Fruit fly (Drosophila melanogaster) whole organism, embryonic: ENCODE data around the gene CG14424.
A peak's percentile ranks its signal among the peaks of the same experiment; 100 is the strongest.

ENCODE experiments used
- BEAF-32 ChIP-seq: fragments of 200-800 bp; sonication (Bioruptor generic); optimal IDR thresholded peaks from 3 replicates; lab custom pipeline; 2017; ENCODE audit warnings: missing biosample characterization, missing genetic modification characterization, mild to moderate bottlenecking, moderate library complexity, missing genetic modification reagents
- CG10959 ChIP-seq: fragments of 200-800 bp; sonication (Bioruptor generic); IDR thresholded peaks from 2 replicates; pipeline ENCODE4 v1.3.6; 2022; ENCODE audit warnings: missing biosample characterization, missing genetic modification characterization
- CG12104 ChIP-seq: fragments of 200-800 bp; sonication (Bioruptor generic); optimal IDR thresholded peaks from 3 replicates; lab custom pipeline; 2016; ENCODE audit warnings: missing biosample characterization, missing genetic modification characterization
- CG13775 ChIP-seq: fragments of 200-800 bp; sonication (Bioruptor generic); optimal IDR thresholded peaks from 3 replicates; lab custom pipeline; 2017; ENCODE audit warnings: missing biosample characterization, mild to moderate bottlenecking, missing genetic modification characterization
- CG15073 ChIP-seq: fragments of 200-800 bp; sonication (Bioruptor generic); optimal IDR thresholded peaks from 2 replicates; lab custom pipeline; 2016; ENCODE audit warnings: missing biosample characterization, missing genetic modification characterization
- CG16813 ChIP-seq: fragments of 200-800 bp; sonication (Bioruptor generic); IDR thresholded peaks from 3 replicates; pipeline ENCODE4 v1.3.6; 2022; ENCODE audit warnings: missing biosample characterization, missing genetic modification characterization; ENCODE audit not compliant: partially characterized antibody
- CG17186 ChIP-seq: fragments of 200-800 bp; sonication (Bioruptor generic); optimal IDR thresholded peaks from 3 replicates; lab custom pipeline; 2017; ENCODE audit warnings: missing biosample characterization, missing genetic modification reagents, missing genetic modification characterization
- CG17385 ChIP-seq: fragments of 200-800 bp; sonication (Bioruptor generic); optimal IDR thresholded peaks from 3 replicates; lab custom pipeline; 2018; ENCODE audit warnings: missing biosample characterization, mild to moderate bottlenecking, missing genetic modification characterization
- CG17612 ChIP-seq: fragments of 200-800 bp; sonication (Bioruptor generic); IDR thresholded peaks from 2 replicates; pipeline ENCODE4 v1.3.6; 2022; ENCODE audit warnings: missing biosample characterization, missing genetic modification characterization
- CG2889 ChIP-seq: fragments of 200-800 bp; sonication (Bioruptor generic); IDR thresholded peaks from 3 replicates; pipeline ENCODE4 v1.3.6; 2022; ENCODE audit warnings: missing biosample characterization, missing genetic modification characterization
- CG30020 ChIP-seq: fragments of 200-800 bp; optimal IDR thresholded peaks from 2 replicates; lab custom pipeline; 2019; ENCODE audit warnings: missing biosample characterization, mild to moderate bottlenecking, missing genetic modification characterization, moderate library complexity
- CG31365 ChIP-seq: fragments of 200-800 bp; sonication (Bioruptor generic); optimal IDR thresholded peaks from 2 replicates; lab custom pipeline; 2018; ENCODE audit warnings: missing biosample characterization, mild to moderate bottlenecking, missing genetic modification characterization
- CG31441 ChIP-seq: fragments of 200-800 bp; sonication (Bioruptor generic); IDR thresholded peaks from 2 replicates; pipeline ENCODE4 v1.3.6; 2022; ENCODE audit warnings: missing biosample characterization, missing genetic modification characterization
- CG6791 ChIP-seq: fragments of 200-800 bp; sonication (Bioruptor generic); IDR thresholded peaks from 3 replicates; pipeline ENCODE4 v1.3.6; 2022; ENCODE audit warnings: missing biosample characterization, missing genetic modification characterization; ENCODE audit not compliant: partially characterized antibody
- CG8281 ChIP-seq: fragments of 200-800 bp; sonication (Bioruptor generic); optimal IDR thresholded peaks from 2 replicates; lab custom pipeline; 2018; ENCODE audit warnings: missing biosample characterization, mild to moderate bottlenecking, missing genetic modification characterization, moderate library complexity
- CG8388 ChIP-seq: fragments of 200-800 bp; sonication (Bioruptor generic); optimal IDR thresholded peaks from 2 replicates; lab custom pipeline; 2019; ENCODE audit warnings: missing biosample characterization, mild to moderate bottlenecking, missing genetic modification characterization, moderate library complexity
- CG8944 ChIP-seq: fragments of 200-800 bp; sonication (Bioruptor generic); optimal IDR thresholded peaks from 3 replicates; lab custom pipeline; 2016; ENCODE audit warnings: missing biosample characterization, missing genetic modification characterization
- Dip3 ChIP-seq: fragments of 200-800 bp; sonication (Bioruptor generic); optimal IDR thresholded peaks from 3 replicates; lab custom pipeline; 2016; ENCODE audit warnings: missing biosample characterization, missing genetic modification characterization
- Drgx ChIP-seq: fragments of 200-800 bp; sonication (Bioruptor generic); IDR thresholded peaks from 2 replicates; pipeline ENCODE4 v1.3.6; 2022; ENCODE audit warnings: missing biosample characterization, missing genetic modification characterization
- Eip74EF ChIP-seq, 2 experiments: fragments of 200-800 bp in 1 of 2; fragments of >200 bp in 1 of 2; sonication (Bioruptor generic) in 1 of 2; optimal IDR thresholded peaks; 2 replicates each; lab custom pipeline; 2017 to 2019; ENCODE audit warnings: missing biosample characterization in 2 of 2, missing genetic modification characterization in 2 of 2, mild to moderate bottlenecking in 1 of 2, moderate library complexity in 1 of 2
- Fer2 ChIP-seq: fragments of 200-800 bp; sonication (Bioruptor generic); optimal IDR thresholded peaks from 2 replicates; lab custom pipeline; 2018; ENCODE audit warnings: missing biosample characterization, mild to moderate bottlenecking, missing genetic modification characterization, moderate library complexity
- Hmr ChIP-seq: fragments of 200-800 bp; sonication (Bioruptor generic); optimal IDR thresholded peaks from 3 replicates; lab custom pipeline; 2017; ENCODE audit warnings: mild to moderate bottlenecking, missing biosample characterization, missing genetic modification reagents, missing genetic modification characterization
- Hsf ChIP-seq: fragments of 200-800 bp; sonication (Bioruptor generic); optimal IDR thresholded peaks from 3 replicates; lab custom pipeline; 2016; ENCODE audit warnings: missing biosample characterization, missing genetic modification characterization
- Max ChIP-seq: fragments of 200-800 bp; sonication (Bioruptor generic); optimal IDR thresholded peaks from 2 replicates; lab custom pipeline; 2016; ENCODE audit warnings: missing biosample characterization, mild to moderate bottlenecking, missing genetic modification characterization
- Nf-YA ChIP-seq: fragments of 200-800 bp; sonication (Bioruptor generic); IDR thresholded peaks from 2 replicates; pipeline ENCODE4 v1.3.6; 2022; ENCODE audit warnings: missing biosample characterization, missing genetic modification characterization
- NfI ChIP-seq: fragments of 200-800 bp; sonication (Bioruptor generic); optimal IDR thresholded peaks from 3 replicates; lab custom pipeline; 2018; ENCODE audit warnings: missing biosample characterization, mild to moderate bottlenecking, missing genetic modification characterization, moderate library complexity
- Oaz ChIP-seq: fragments of 200-800 bp; sonication (Bioruptor generic); IDR thresholded peaks from 2 replicates; pipeline ENCODE4 v1.3.6; 2022; ENCODE audit warnings: missing biosample characterization, missing genetic modification characterization
- Poxn ChIP-seq: fragments of 200-800 bp; sonication (Bioruptor generic); IDR thresholded peaks from 2 replicates; pipeline ENCODE4 v1.3.6; 2022; ENCODE audit warnings: missing biosample characterization, missing genetic modification characterization
- Ravus ChIP-seq: fragments of 200-800 bp; sonication (Bioruptor generic); IDR thresholded peaks from 2 replicates; pipeline ENCODE4 v1.3.6; 2022; ENCODE audit warnings: missing biosample characterization, missing genetic modification characterization
- Sry-δ ChIP-seq: fragments of 200-800 bp; sonication (Bioruptor generic); optimal IDR thresholded peaks from 2 replicates; lab custom pipeline; 2016; ENCODE audit warnings: missing biosample characterization, missing genetic modification characterization
- TFAM ChIP-seq: fragments of 200-800 bp; sonication (Bioruptor generic); optimal IDR thresholded peaks from 2 replicates; lab custom pipeline; 2017; ENCODE audit warnings: missing biosample characterization, missing genetic modification characterization, inconsistent platforms
- Xbp1 ChIP-seq: fragments of 200-800 bp; sonication (Bioruptor generic); optimal IDR thresholded peaks from 3 replicates; lab custom pipeline; 2016; ENCODE audit warnings: missing biosample characterization, mild to moderate bottlenecking, missing genetic modification characterization
- ash1 ChIP-seq: fragments of 200-800 bp; sonication (Bioruptor generic); optimal IDR thresholded peaks from 2 replicates; lab custom pipeline; 2018; ENCODE audit warnings: missing biosample characterization, mild to moderate bottlenecking, missing genetic modification characterization
- bigmax ChIP-seq: fragments of 200-800 bp; sonication (Bioruptor generic); optimal IDR thresholded peaks from 2 replicates; lab custom pipeline; 2018; ENCODE audit warnings: missing biosample characterization, mild to moderate bottlenecking, missing genetic modification characterization
- btn ChIP-seq: fragments of 200-800 bp; sonication (Bioruptor generic); optimal IDR thresholded peaks from 2 replicates; lab custom pipeline; 2016; ENCODE audit warnings: missing biosample characterization, missing genetic modification characterization
- cad ChIP-seq: fragments of >200 bp; optimal IDR thresholded peaks from 2 replicates; lab custom pipeline; 2017; ENCODE audit warnings: missing biosample characterization, missing genetic modification characterization
- dati ChIP-seq: fragments of 200-800 bp; sonication (Bioruptor generic); IDR thresholded peaks from 2 replicates; pipeline ENCODE4 v1.3.6; 2022; ENCODE audit warnings: missing biosample characterization, missing genetic modification characterization
- dysf ChIP-seq: fragments of 200-800 bp; sonication (Bioruptor generic); IDR thresholded peaks from 3 replicates; pipeline ENCODE4 v1.3.6; 2022; ENCODE audit warnings: missing biosample characterization, missing genetic modification characterization
- emc ChIP-seq: fragments of 200-800 bp; sonication (Bioruptor generic); optimal IDR thresholded peaks from 2 replicates; lab custom pipeline; 2016; ENCODE audit warnings: missing biosample characterization, missing genetic modification characterization
- esg ChIP-seq: fragments of 200-800 bp; sonication (Bioruptor generic); conservative IDR thresholded peaks from 2 replicates; pipeline ENCODE4 v1.3.6; 2022; ENCODE audit warnings: missing biosample characterization, missing genetic modification characterization
- fd64A ChIP-seq: fragments of 200-800 bp; sonication (Bioruptor generic); optimal IDR thresholded peaks from 3 replicates; lab custom pipeline; 2018; ENCODE audit warnings: missing biosample characterization, mild to moderate bottlenecking, missing genetic modification characterization
- fru ChIP-seq: fragments of >200 bp; optimal IDR thresholded peaks from 2 replicates; lab custom pipeline; 2017
- inv ChIP-seq: fragments of 200-800 bp; sonication (Bioruptor generic); IDR thresholded peaks from 2 replicates; pipeline ENCODE4 v1.3.6; 2022; ENCODE audit warnings: missing biosample characterization, missing genetic modification characterization; ENCODE audit not compliant: partially characterized antibody
- pb ChIP-seq: fragments of 200-800 bp; sonication (Bioruptor generic); optimal IDR thresholded peaks from 3 replicates; lab custom pipeline; 2016; ENCODE audit warnings: missing biosample characterization, missing genetic modification characterization
- pum ChIP-seq: fragments of 200-800 bp; sonication (Bioruptor generic); optimal IDR thresholded peaks from 2 replicates; lab custom pipeline; 2016; ENCODE audit warnings: missing biosample characterization, missing genetic modification characterization
- sens-2 ChIP-seq: fragments of 200-800 bp; sonication (Bioruptor generic); IDR thresholded peaks from 2 replicates; pipeline ENCODE4 v1.3.6; 2022; ENCODE audit warnings: missing biosample characterization, missing genetic modification characterization
- sr ChIP-seq: fragments of 200-800 bp; sonication (Bioruptor generic); IDR thresholded peaks from 3 replicates; pipeline ENCODE4 v1.3.6; 2022; ENCODE audit warnings: missing biosample characterization, missing genetic modification characterization
- trh ChIP-seq: fragments of 200-800 bp; sonication (Bioruptor generic); optimal IDR thresholded peaks from 2 replicates; lab custom pipeline; 2016; ENCODE audit warnings: missing biosample characterization, missing genetic modification characterization
- tx ChIP-seq: fragments of 200-800 bp; sonication (Bioruptor generic); optimal IDR thresholded peaks from 2 replicates; lab custom pipeline; 2016; ENCODE audit warnings: missing biosample characterization, missing genetic modification characterization
- unc-4 ChIP-seq: fragments of 200-800 bp; sonication (Bioruptor generic); IDR thresholded peaks from 2 replicates; pipeline ENCODE4 v1.3.6; 2022; ENCODE audit warnings: missing biosample characterization, missing genetic modification characterization; ENCODE audit not compliant: partially characterized antibody
- wek ChIP-seq: fragments of 200-800 bp; sonication (Bioruptor generic); optimal IDR thresholded peaks from 3 replicates; lab custom pipeline; 2018; ENCODE audit warnings: missing biosample characterization, mild to moderate bottlenecking, missing genetic modification characterization, moderate library complexity

CG14424 gene

DNA sequence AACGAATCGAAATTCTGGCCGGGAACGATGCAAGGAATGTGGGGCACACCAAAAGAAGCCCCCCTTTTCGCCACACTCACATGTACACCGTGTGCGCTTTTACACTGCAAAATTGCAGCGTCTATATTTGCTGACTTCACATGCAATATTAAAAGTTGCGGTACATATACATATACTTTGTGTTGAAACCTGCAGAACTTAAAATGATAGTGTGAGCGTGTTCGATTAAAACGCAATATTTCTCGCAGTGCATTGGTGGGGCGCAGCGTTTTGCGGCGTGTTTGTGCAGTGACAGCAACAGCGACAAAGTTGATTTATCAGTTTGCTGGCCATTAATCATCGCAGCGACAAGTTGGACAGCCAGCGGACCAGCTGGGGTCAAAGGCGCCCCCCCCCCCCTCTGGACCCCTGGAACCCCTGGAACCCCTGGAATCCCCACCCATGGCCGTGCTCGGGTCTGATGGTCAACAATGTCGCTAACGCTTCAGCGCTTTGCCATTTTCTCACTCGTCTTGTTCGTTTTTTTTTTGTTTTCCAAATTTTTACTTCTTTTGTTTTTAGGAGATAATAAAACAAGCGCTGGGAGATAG is 19.9 kb downstream of the CG14424 start (continued):
- TF ChIP-seq unc-4 (GFP tag; lab: Robert Waterston, UW) (no peak), Max (GFP tag; lab: Kevin White, UChicago) (no peak), CG2889 (GFP tag; lab: Robert Waterston, UW) (no peak), Oaz (GFP tag; lab: Robert Waterston, UW) (no peak), wek (GFP tag; lab: Kevin White, UChicago) (no peak), CG31441 (0 out of 2 replicates have a peak, but pooled peaks have one; percentile 23), CG10959 (GFP tag; lab: Robert Waterston, UW) (no peak), Poxn (no peak), dati (GFP tag; lab: Robert Waterston, UW) (no peak), TFAM (GFP tag; lab: Kevin White, UChicago) (no peak), CG8388 (no peak), Drgx (GFP tag; lab: Robert Waterston, UW) (peak; percentile 41; the same call in 1 of the 2 replicates), CG17385 (peak; percentile 2), emc (no peak), Sry-δ (GFP tag; lab: Kevin White, UChicago) (no peak), trh (GFP tag; lab: Kevin White, UChicago) (no peak), pb (GFP tag; lab: Kevin White, UChicago) (no peak), CG13775 (no peak), inv (GFP tag; lab: Robert Waterston, UW) (no peak), pum (GFP tag; lab: Kevin White, UChicago) (no peak), Hmr (GFP tag; lab: Kevin White, UChicago) (no peak), CG6791 (GFP tag; lab: Robert Waterston, UW) (no peak), Dip3 (no peak), Eip74EF (GFP tag; optimal IDR thresholded peaks at IDR 0.05; lab: Kevin White, UChicago) (no peak), CG17186 (GFP tag; lab: Kevin White, UChicago) (no peak), CG12104 (GFP tag; lab: Kevin White, UChicago) (no peak), Nf-YA (GFP tag; lab: Robert Waterston, UW) (no peak), cad (GFP tag; lab: Kevin White, UChicago) (no peak), fru (lab: Kevin White, UChicago) (no peak), Fer2 (no peak), Xbp1 (GFP tag; lab: Kevin White, UChicago) (peak; percentile 14), dysf (GFP tag; lab: Robert Waterston, UW) (0 out of 3 replicates have a peak, but pooled peaks have one; percentile 23), CG16813 (GFP tag; lab: Robert Waterston, UW) (no peak), tx (GFP tag; lab: Kevin White, UChicago) (no peak), CG17612 (GFP tag; lab: Robert Waterston, UW) (no peak), sr (no peak), btn (GFP tag; lab: Kevin White, UChicago) (no peak), CG8944 (GFP tag; lab: Kevin White, UChicago) (no peak), fd64A (no peak), Ravus (GFP tag; lab: Robert Waterston, UW) (no peak), BEAF-32 (no peak), CG8281 (tag; lab: Kevin White, UChicago) (no peak), CG15073 (GFP tag; lab: Kevin White, UChicago) (no peak), esg (GFP tag; lab: Robert Waterston, UW) (0 out of 2 replicates have a peak, but pooled peaks have one; percentile 23), CG31365 (tag; lab: Kevin White, UChicago) (no peak), ash1 (GFP tag; lab: Kevin White, UChicago) (no peak), CG30020 (tag; lab: Kevin White, UChicago) (no peak), bigmax (GFP tag; lab: Kevin White, UChicago) (no peak), NfI (GFP tag; lab: Kevin White, UChicago) (no peak), sens-2 (GFP tag; lab: Robert Waterston, UW) (no peak), Hsf (peak; percentile 1)
